Worm (Caenorhabditis elegans) whole organism, young adult: ENCODE results near the gene T05A10.6.

Source experiments
- B0019.2 ChIP-seq: fragments of 200-800 bp; sonication (Bioruptor generic); conservative IDR thresholded peaks from 2 replicates; pipeline ENCODE4 v1.3.6; 2022; ENCODE audit warnings: missing genetic modification reagents, missing genetic modification characterization, missing compliant biosample characterization
- B0035.1 ChIP-seq: sonication (generic microtip); optimal IDR thresholded peaks from 2 replicates; lab custom pipeline; 2016; ENCODE audit warnings: missing genetic modification characterization, mild to moderate bottlenecking, missing compliant biosample characterization, missing genotype, missing genetic modification reagents
- B0261.1 ChIP-seq: sonication (generic microtip); optimal IDR thresholded peaks from 2 replicates; lab custom pipeline; 2016; ENCODE audit warnings: mild to moderate bottlenecking, missing genetic modification characterization, moderate library complexity, missing compliant biosample characterization
- C06A6.2 ChIP-seq: fragments of 200-800 bp; sonication (Bioruptor generic); conservative IDR thresholded peaks from 2 replicates; pipeline ENCODE4 v1.3.6; 2022; ENCODE audit warnings: missing genetic modification characterization, missing compliant biosample characterization
- C17E4.6 ChIP-seq: fragments of 200-800 bp; sonication (Bioruptor generic); IDR thresholded peaks from 2 replicates; pipeline ENCODE4 v1.3.6; 2022; ENCODE audit warnings: missing genetic modification reagents, missing genetic modification characterization, missing compliant biosample characterization
- F37B4.10 ChIP-seq: fragments of 200-800 bp; sonication (Bioruptor generic); IDR thresholded peaks from 2 replicates; pipeline ENCODE4 v1.3.6; 2022; ENCODE audit warnings: missing genetic modification characterization, missing compliant biosample characterization
- K11D2.4 ChIP-seq: fragments of 200-800 bp; sonication (Bioruptor generic); IDR thresholded peaks from 2 replicates; pipeline ENCODE4 v1.3.6; 2022; ENCODE audit warnings: missing genetic modification reagents, missing genetic modification characterization, missing compliant biosample characterization
- T07F8.4 ChIP-seq: sonication (generic microtip); optimal IDR thresholded peaks from 2 replicates; lab custom pipeline; 2016; ENCODE audit warnings: mild to moderate bottlenecking, missing genetic modification characterization, moderate library complexity, missing compliant biosample characterization
- T26A5.8 ChIP-seq: sonication (generic microtip); optimal IDR thresholded peaks from 2 replicates; lab custom pipeline; 2016; ENCODE audit warnings: missing genetic modification characterization, missing compliant biosample characterization
- Y56A3A.18 ChIP-seq: fragments of 200-800 bp; sonication (Bioruptor generic); IDR thresholded peaks from 2 replicates; pipeline ENCODE4 v1.3.6; 2022; ENCODE audit warnings: missing genetic modification reagents, missing genetic modification characterization, missing compliant biosample characterization
- ZK185.1 ChIP-seq: sonication (generic microtip); optimal IDR thresholded peaks from 2 replicates; lab custom pipeline; 2016; ENCODE audit warnings: mild to moderate bottlenecking, missing genetic modification characterization, missing compliant biosample characterization; ENCODE audit not compliant: poor library complexity, severe bottlenecking
- aptf-3 ChIP-seq: fragments of 200-800 bp; sonication (Bioruptor generic); IDR thresholded peaks from 2 replicates; pipeline ENCODE4 v1.3.6; 2022; ENCODE audit warnings: missing genetic modification characterization, missing compliant biosample characterization
- atf-7 ChIP-seq: sonication (generic microtip); optimal IDR thresholded peaks from 2 replicates; lab custom pipeline; 2017; ENCODE audit warnings: mild to moderate bottlenecking, missing genetic modification characterization, missing compliant biosample characterization
- athp-1 ChIP-seq: sonication (generic microtip); optimal IDR thresholded peaks from 2 replicates; lab custom pipeline; 2017; ENCODE audit warnings: mild to moderate bottlenecking, missing genetic modification characterization, missing compliant biosample characterization
- attf-6 ChIP-seq: fragments of 200-800 bp; sonication (Bioruptor generic); IDR thresholded peaks from 2 replicates; pipeline ENCODE4 v1.3.6; 2022; ENCODE audit warnings: missing genetic modification reagents, missing genetic modification characterization, missing compliant biosample characterization
- bed-2 ChIP-seq: fragments of 200-800 bp; sonication (Bioruptor generic); IDR thresholded peaks from 2 replicates; pipeline ENCODE4 v1.3.6; 2022; ENCODE audit warnings: missing genetic modification reagents, missing genetic modification characterization, missing compliant biosample characterization
- cebp-1 ChIP-seq, 2 experiments: fragments of 200-800 bp in 1 of 2; sonication (Bioruptor generic) in 1 of 2; sonication (generic microtip) in 1 of 2; IDR thresholded peaks in 1 of 2; optimal IDR thresholded peaks in 1 of 2; 2 replicates each; pipeline versions ENCODE4 v1.3.6 to Lab custom; 2017 to 2022; ENCODE audit warnings: missing compliant biosample characterization in 2 of 2, missing genetic modification characterization in 2 of 2, mild to moderate bottlenecking in 1 of 2, missing genetic modification reagents in 1 of 2, moderate library complexity in 1 of 2
- ceh-40 ChIP-seq: fragments of 200-800 bp; sonication (Bioruptor generic); IDR thresholded peaks from 2 replicates; pipeline ENCODE4 v1.3.6; 2022; ENCODE audit warnings: missing genetic modification characterization, missing compliant biosample characterization
- die-1 ChIP-seq: sonication (generic microtip); optimal IDR thresholded peaks from 2 replicates; lab custom pipeline; 2016; ENCODE audit warnings: missing genotype, mild to moderate bottlenecking, missing genetic modification characterization, missing compliant biosample characterization
- dox-1 ChIP-seq: fragments of 200-800 bp; sonication (Bioruptor generic); IDR thresholded peaks from 2 replicates; pipeline ENCODE4 v1.3.6; 2022; ENCODE audit warnings: missing genetic modification reagents, missing genetic modification characterization, missing compliant biosample characterization
- dpl-1 ChIP-seq: fragments of 150-350 bp; optimal IDR thresholded peaks from 2 replicates; lab custom pipeline; 2014; ENCODE audit warnings: missing biosample characterization, missing genetic modification reagents, missing genetic modification characterization
- efl-1 ChIP-seq: fragments of 150-350 bp; optimal IDR thresholded peaks from 2 replicates; lab custom pipeline; 2014; ENCODE audit warnings: missing biosample characterization, missing genetic modification reagents, missing genetic modification characterization
- egl-44 ChIP-seq: fragments of 200-800 bp; sonication (Bioruptor generic); IDR thresholded peaks from 2 replicates; pipeline ENCODE4 v1.3.6; 2022; ENCODE audit warnings: missing genetic modification reagents, missing genetic modification characterization, missing compliant biosample characterization
- fkh-3 ChIP-seq: sonication (generic microtip); optimal IDR thresholded peaks from 2 replicates; lab custom pipeline; 2016; ENCODE audit warnings: mild to moderate bottlenecking, missing genetic modification characterization, missing compliant biosample characterization
- him-1 ChIP-seq: sonication (generic microtip); optimal IDR thresholded peaks from 2 replicates; lab custom pipeline; 2016; ENCODE audit warnings: missing genotype, missing genetic modification reagents, missing genetic modification characterization, missing compliant biosample characterization
- hlh-12 ChIP-seq: sonication (generic microtip); optimal IDR thresholded peaks from 2 replicates; lab custom pipeline; 2016; ENCODE audit warnings: missing genetic modification characterization, missing compliant biosample characterization
- hmg-20 ChIP-seq: fragments of 200-800 bp; sonication (Bioruptor generic); IDR thresholded peaks from 2 replicates; pipeline ENCODE4 v1.3.6; 2022; ENCODE audit warnings: missing genetic modification reagents, missing genetic modification characterization, missing compliant biosample characterization
- hrde-1 ChIP-seq: sonication (generic microtip); optimal IDR thresholded peaks from 2 replicates; lab custom pipeline; 2016; ENCODE audit warnings: missing genetic modification characterization, mild to moderate bottlenecking, missing compliant biosample characterization, moderate library complexity, missing genotype, missing genetic modification reagents, borderline replicate concordance
- let-526 ChIP-seq: fragments of 200-800 bp; sonication (Bioruptor generic); IDR thresholded peaks from 2 replicates; pipeline ENCODE4 v1.3.6; 2022; ENCODE audit warnings: missing genetic modification reagents, missing genetic modification characterization, missing compliant biosample characterization
- let-607 ChIP-seq, 2 experiments: fragments of 200-800 bp in 1 of 2; sonication (Bioruptor generic) in 1 of 2; sonication (generic microtip) in 1 of 2; optimal IDR thresholded peaks; 2 replicates each; lab custom pipeline; 2016 to 2018; ENCODE audit warnings: mild to moderate bottlenecking in 2 of 2, missing compliant biosample characterization in 2 of 2, missing genetic modification characterization in 2 of 2, moderate library complexity in 2 of 2, missing genotype in 1 of 2
- lin-26 ChIP-seq: fragments of 200-800 bp; sonication (Bioruptor generic); IDR thresholded peaks from 2 replicates; pipeline ENCODE4 v1.3.6; 2022; ENCODE audit warnings: missing genetic modification reagents, missing genetic modification characterization, missing compliant biosample characterization
- lin-54 ChIP-seq: fragments of 200-800 bp; sonication (Bioruptor generic); optimal IDR thresholded peaks from 2 replicates; lab custom pipeline; 2018; ENCODE audit warnings: mild to moderate bottlenecking, missing genetic modification characterization, missing compliant biosample characterization
- lsl-1 ChIP-seq: fragments of 200-800 bp; sonication (Bioruptor generic); optimal IDR thresholded peaks from 2 replicates; lab custom pipeline; 2018; ENCODE audit warnings: mild to moderate bottlenecking, missing genetic modification characterization, moderate library complexity, missing compliant biosample characterization
- madf-10 ChIP-seq: sonication (generic microtip); optimal IDR thresholded peaks from 2 replicates; lab custom pipeline; 2016; ENCODE audit warnings: mild to moderate bottlenecking, missing genetic modification characterization, missing compliant biosample characterization
- madf-3 ChIP-seq: fragments of 200-800 bp; sonication (Bioruptor generic); IDR thresholded peaks from 2 replicates; pipeline ENCODE4 v1.3.6; 2022; ENCODE audit warnings: missing genetic modification reagents, missing genetic modification characterization, missing compliant biosample characterization
- madf-6 ChIP-seq: fragments of 200-800 bp; sonication (Bioruptor generic); IDR thresholded peaks from 2 replicates; pipeline ENCODE4 v1.3.6; 2022; ENCODE audit warnings: missing genetic modification reagents, missing genetic modification characterization, missing compliant biosample characterization
- nhr-179 ChIP-seq: sonication (generic microtip); optimal IDR thresholded peaks from 2 replicates; lab custom pipeline; 2016; ENCODE audit warnings: mild to moderate bottlenecking, missing genetic modification characterization, missing compliant biosample characterization
- nhr-90 ChIP-seq: sonication (generic microtip); optimal IDR thresholded peaks from 2 replicates; lab custom pipeline; 2016; ENCODE audit warnings: missing genotype, mild to moderate bottlenecking, missing genetic modification characterization, missing compliant biosample characterization
- rcor-1 ChIP-seq: fragments of 200-800 bp; sonication (Bioruptor generic); IDR thresholded peaks from 2 replicates; pipeline ENCODE4 v1.3.6; 2022; ENCODE audit warnings: missing genetic modification reagents, missing genetic modification characterization, missing compliant biosample characterization
- repo-1 ChIP-seq: sonication (generic microtip); optimal IDR thresholded peaks from 2 replicates; lab custom pipeline; 2017; ENCODE audit warnings: mild to moderate bottlenecking, missing genetic modification characterization, missing compliant biosample characterization
- snpc-1.3 ChIP-seq: sonication (generic microtip); optimal IDR thresholded peaks from 2 replicates; lab custom pipeline; 2017; ENCODE audit warnings: missing genetic modification characterization, mild to moderate bottlenecking, missing compliant biosample characterization, antibody characterized with exemption, moderate library complexity, missing genotype, missing genetic modification reagents; ENCODE audit not compliant: insufficient read depth
- snpc-3.4 ChIP-seq: sonication (generic microtip); optimal IDR thresholded peaks from 2 replicates; lab custom pipeline; 2017; ENCODE audit warnings: missing genetic modification characterization, mild to moderate bottlenecking, missing compliant biosample characterization, antibody characterized with exemption, moderate library complexity, missing genotype, missing genetic modification reagents
- somi-1 ChIP-seq: fragments of 200-800 bp; sonication (Bioruptor generic); optimal IDR thresholded peaks from 2 replicates; lab custom pipeline; 2018; ENCODE audit warnings: mild to moderate bottlenecking, missing genetic modification characterization, missing compliant biosample characterization
- zfh-2 ChIP-seq: fragments of 200-800 bp; sonication (Bioruptor generic); conservative IDR thresholded peaks from 2 replicates; pipeline ENCODE4 v1.3.6; 2022; ENCODE audit warnings: missing genetic modification reagents, missing genetic modification characterization, missing compliant biosample characterization
- ztf-22 ChIP-seq: fragments of 200-800 bp; sonication (Bioruptor generic); optimal IDR thresholded peaks from 2 replicates; lab custom pipeline; 2018; ENCODE audit warnings: mild to moderate bottlenecking, missing genetic modification characterization, moderate library complexity, missing compliant biosample characterization
- ztf-3 ChIP-seq: fragments of 200-800 bp; sonication (Bioruptor generic); optimal IDR thresholded peaks from 2 replicates; lab custom pipeline; 2018; ENCODE audit warnings: mild to moderate bottlenecking, missing genetic modification characterization, missing compliant biosample characterization

Gene T05A10.6

ce11 chrX:10834568-10834967 is 40.0 kb upstream of the T05A10.6 start:
- TF ChIP-seq T07F8.4 (tag; lab: Kevin White, UChicago) (no peak), let-526 (GFP tag; lab: Robert Waterston, UW) (no peak), hlh-12 (tag; lab: Kevin White, UChicago) (no peak), nhr-179 (tag; lab: Kevin White, UChicago) (no peak), madf-6 (GFP tag; lab: Robert Waterston, UW) (no peak), F37B4.10 (no peak), dpl-1 (GFP tag; lab: Kevin White, UChicago) (no peak), fkh-3 (tag; lab: Kevin White, UChicago) (no peak), hmg-20 (GFP tag; lab: Robert Waterston, UW) (no peak), snpc-3.4 (no peak), cebp-1 (GFP tag; IDR thresholded peaks at IDR 0.05; lab: Robert Waterston, UW) (no peak), cebp-1 (tag; optimal IDR thresholded peaks at IDR 0.05; lab: Kevin White, UChicago) (no peak), egl-44 (GFP tag; lab: Robert Waterston, UW) (no peak), ZK185.1 (tag; lab: Kevin White, UChicago) (no peak), lin-54 (GFP tag; lab: Kevin White, UChicago) (no peak), athp-1 (tag; lab: Kevin White, UChicago) (no peak), repo-1 (no peak), zfh-2 (GFP tag; lab: Robert Waterston, UW) (no peak)

- TF ChIP-seq efl-1 (GFP tag; lab: Kevin White, UChicago) (no peak), B0035.1 (tag; lab: Kevin White, UChicago) (peak; percentile 14), K11D2.4 (peak; percentile 65; the same call in 1 of the 2 replicates), ztf-22 (no peak), atf-7 (peak; percentile 29), B0261.1 (tag; lab: Kevin White, UChicago) (peak; percentile 93), hrde-1 (tag; lab: Kevin White, UChicago) (peak; percentile 8), Y56A3A.18 (GFP tag; lab: Robert Waterston, UW) (peak; percentile 89), nhr-90 (tag; lab: Kevin White, UChicago) (peak; percentile 77), B0019.2 (GFP tag; lab: Robert Waterston, UW) (0 out of 2 replicates have a peak, but pooled peaks have one; percentile 23), attf-6 (GFP tag; lab: Robert Waterston, UW) (peak; percentile 62; the same call in 1 of the 2 replicates), rcor-1 (peak; percentile 50), hlh-12 (tag; lab: Kevin White, UChicago) (peak; percentile 48), ceh-40 (GFP tag; lab: Robert Waterston, UW) (peak; percentile 45; the same call in 1 of the 2 replicates), bed-2 (GFP tag; lab: Robert Waterston, UW) (no peak), lsl-1 (GFP tag; lab: Kevin White, UChicago) (no peak), somi-1 (GFP tag; lab: Kevin White, UChicago) (peak; percentile 32), dpl-1 (GFP tag; lab: Kevin White, UChicago) (no peak), madf-10 (peak; percentile 28), die-1 (peak; percentile 84), snpc-1.3 (tag; lab: Kevin White, UChicago) (no peak), aptf-3 (peak; percentile 78; the same call in 1 of the 2 replicates), C17E4.6 (no peak), let-526 (GFP tag; lab: Robert Waterston, UW) (0 out of 2 replicates have a peak, but pooled peaks have one; percentile 34), let-607 (tag; optimal IDR thresholded peaks at IDR 0.05; lab: Kevin White, UChicago) (no peak), lin-26 (GFP tag; lab: Robert Waterston, UW) (peak; percentile 95), him-1 (peak; percentile 87), hmg-20 (GFP tag; lab: Robert Waterston, UW) (peak; percentile 30; the same call in 1 of the 2 replicates), T26A5.8 (no peak), dox-1 (GFP tag; lab: Robert Waterston, UW) (peak; percentile 85), C06A6.2 (0 out of 2 replicates have a peak, but pooled peaks have one; percentile 45), ztf-3 (peak; percentile 5), madf-3 (no peak), madf-6 (GFP tag; lab: Robert Waterston, UW) (peak; percentile 56)
These were observed 26.6 kb upstream of the T05A10.6 start for ce11 chrX:10821160-10821559.
